Fruit fly (Drosophila melanogaster) whole organism, embryonic: ENCODE measurements around the gene CG34348.

ENCODE experiments used
- Ada2b ChIP-seq: fragments of 200-800 bp; sonication (Bioruptor generic); IDR thresholded peaks from 2 replicates; pipeline ENCODE4 v1.3.6; 2022; ENCODE audit warnings: missing biosample characterization, missing genetic modification characterization
- CG10431 ChIP-seq: fragments of 200-800 bp; sonication (Bioruptor generic); optimal IDR thresholded peaks from 3 replicates; lab custom pipeline; 2018; ENCODE audit warnings: missing biosample characterization, mild to moderate bottlenecking, missing genetic modification characterization
- CG10565 ChIP-seq: fragments of 200-800 bp; sonication (Bioruptor generic); optimal IDR thresholded peaks from 3 replicates; lab custom pipeline; 2016; ENCODE audit warnings: missing biosample characterization, mild to moderate bottlenecking, missing genetic modification characterization
- CG11085 ChIP-seq: fragments of 200-800 bp; sonication (Bioruptor generic); IDR thresholded peaks from 2 replicates; pipeline ENCODE4 v1.3.6; 2022; ENCODE audit warnings: missing biosample characterization, missing genetic modification characterization
- CG14965 ChIP-seq: fragments of 200-800 bp; sonication (Bioruptor generic); optimal IDR thresholded peaks from 2 replicates; lab custom pipeline; 2016; ENCODE audit warnings: missing biosample characterization, missing genetic modification characterization, borderline replicate concordance
- CG18262 ChIP-seq: fragments of 200-800 bp; optimal IDR thresholded peaks from 3 replicates; lab custom pipeline; 2019; ENCODE audit warnings: missing biosample characterization, mild to moderate bottlenecking, missing genetic modification characterization, moderate library complexity
- CG18599 ChIP-seq: fragments of 200-800 bp; sonication (Bioruptor generic); optimal IDR thresholded peaks from 3 replicates; lab custom pipeline; 2017; ENCODE audit warnings: missing biosample characterization, missing genetic modification characterization, mild to moderate bottlenecking, moderate library complexity, missing genetic modification reagents
- CG2120 ChIP-seq: fragments of 200-800 bp; sonication (Bioruptor generic); optimal IDR thresholded peaks from 3 replicates; lab custom pipeline; 2016; ENCODE audit warnings: missing biosample characterization, missing genetic modification characterization
- CG2678 ChIP-seq: fragments of 200-800 bp; sonication (Bioruptor generic); optimal IDR thresholded peaks from 3 replicates; lab custom pipeline; 2019; ENCODE audit warnings: missing biosample characterization, mild to moderate bottlenecking, missing genetic modification characterization, moderate library complexity
- CG2875 ChIP-seq: fragments of 200-800 bp; sonication (Bioruptor generic); optimal IDR thresholded peaks from 2 replicates; lab custom pipeline; 2017; ENCODE audit warnings: missing biosample characterization, mild to moderate bottlenecking, missing genetic modification characterization, missing genetic modification reagents
- CG7357 ChIP-seq: fragments of 200-800 bp; sonication (Bioruptor generic); IDR thresholded peaks from 3 replicates; pipeline ENCODE4 v1.3.6; 2022; ENCODE audit warnings: missing biosample characterization, missing genetic modification characterization
- CG8089 ChIP-seq: fragments of 200-800 bp; sonication (Bioruptor generic); optimal IDR thresholded peaks from 3 replicates; lab custom pipeline; 2016; ENCODE audit warnings: missing biosample characterization, missing genetic modification characterization
- CG8765 ChIP-seq: fragments of 200-800 bp; sonication (Bioruptor generic); IDR thresholded peaks from 2 replicates; pipeline ENCODE4 v1.3.6; 2022; ENCODE audit warnings: missing biosample characterization, missing genetic modification characterization
- CG9817 ChIP-seq: fragments of 200-800 bp; sonication (Bioruptor generic); optimal IDR thresholded peaks from 2 replicates; lab custom pipeline; 2018; ENCODE audit warnings: missing biosample characterization, mild to moderate bottlenecking, missing genetic modification characterization, moderate library complexity
- CG9932 ChIP-seq: fragments of 200-800 bp; sonication (Bioruptor generic); IDR thresholded peaks from 2 replicates; pipeline ENCODE4 v1.3.6; 2022; ENCODE audit warnings: missing biosample characterization, missing genetic modification characterization
- CTCF ChIP-seq: fragments of 200-800 bp; sonication (Bioruptor generic); optimal IDR thresholded peaks from 2 replicates; lab custom pipeline; 2017; ENCODE audit warnings: missing biosample characterization, mild to moderate bottlenecking, missing genetic modification characterization, moderate library complexity
- Chrac-16 ChIP-seq: fragments of 200-800 bp; sonication (Bioruptor generic); optimal IDR thresholded peaks from 3 replicates; lab custom pipeline; 2016; ENCODE audit warnings: missing biosample characterization, missing genetic modification characterization
- Dbx ChIP-seq: fragments of 200-800 bp; sonication (Bioruptor generic); IDR thresholded peaks from 3 replicates; pipeline ENCODE4 v1.3.6; 2022; ENCODE audit warnings: missing biosample characterization, missing genetic modification characterization
- Dip3 ChIP-seq: fragments of 200-800 bp; sonication (Bioruptor generic); optimal IDR thresholded peaks from 3 replicates; lab custom pipeline; 2016; ENCODE audit warnings: missing biosample characterization, missing genetic modification characterization
- E2f1 ChIP-seq: fragments of 200-800 bp; sonication (Bioruptor generic); IDR thresholded peaks from 2 replicates; pipeline ENCODE4 v1.3.6; 2022; ENCODE audit warnings: missing biosample characterization, missing genetic modification characterization
- Elba2 ChIP-seq: fragments of 200-800 bp; sonication (Bioruptor generic); optimal IDR thresholded peaks from 3 replicates; lab custom pipeline; 2016; ENCODE audit warnings: missing biosample characterization, missing genetic modification characterization
- Ets65A ChIP-seq: fragments of 200-800 bp; sonication (Bioruptor generic); peaks from one replicate; lab custom pipeline; 2016; ENCODE audit warnings: missing biosample characterization, missing genetic modification characterization
- Fer1 ChIP-seq: fragments of 200-800 bp; sonication (Bioruptor generic); optimal IDR thresholded peaks from 2 replicates; lab custom pipeline; 2017; ENCODE audit warnings: missing biosample characterization, mild to moderate bottlenecking, missing genetic modification characterization
- HLHmδ ChIP-seq: fragments of 200-800 bp; sonication (Bioruptor generic); optimal IDR thresholded peaks from 2 replicates; lab custom pipeline; 2018; ENCODE audit warnings: missing biosample characterization, mild to moderate bottlenecking, missing genetic modification characterization, moderate library complexity
- MBD-R2 ChIP-seq: fragments of 200-800 bp; sonication (Bioruptor generic); IDR thresholded peaks from 2 replicates; pipeline ENCODE4 v1.3.6; 2022; ENCODE audit warnings: missing biosample characterization, missing genetic modification characterization
- Med ChIP-seq: fragments of 200-800 bp; sonication (Bioruptor generic); peaks from one replicate; lab custom pipeline; 2016; ENCODE audit warnings: missing biosample characterization, missing genetic modification characterization, mild to moderate bottlenecking, inconsistent platforms, moderate library complexity
- NC2α ChIP-seq: fragments of 200-800 bp; sonication (Bioruptor generic); optimal IDR thresholded peaks from 2 replicates; lab custom pipeline; 2016; ENCODE audit warnings: missing biosample characterization, missing genetic modification characterization
- Opbp ChIP-seq: fragments of 200-800 bp; sonication (Bioruptor generic); IDR thresholded peaks from 3 replicates; pipeline ENCODE4 v1.3.6; 2022; ENCODE audit warnings: missing biosample characterization, missing genetic modification characterization; ENCODE audit not compliant: partially characterized antibody
- PHDP ChIP-seq: fragments of 200-800 bp; sonication (Bioruptor generic); optimal IDR thresholded peaks from 3 replicates; lab custom pipeline; 2018; ENCODE audit warnings: missing biosample characterization, mild to moderate bottlenecking, missing genetic modification characterization, moderate library complexity
- Tbp ChIP-seq: fragments of >200 bp; optimal IDR thresholded peaks from 2 replicates; lab custom pipeline; 2018; ENCODE audit warnings: missing biosample characterization, missing genetic modification characterization
- Xbp1 ChIP-seq: fragments of 200-800 bp; sonication (Bioruptor generic); optimal IDR thresholded peaks from 3 replicates; lab custom pipeline; 2016; ENCODE audit warnings: missing biosample characterization, mild to moderate bottlenecking, missing genetic modification characterization
- al ChIP-seq: fragments of 200-800 bp; sonication (Bioruptor generic); IDR thresholded peaks from 2 replicates; pipeline ENCODE4 v1.3.6; 2022; ENCODE audit warnings: missing biosample characterization, missing genetic modification characterization
- ara ChIP-seq: fragments of 200-800 bp; sonication (Bioruptor generic); IDR thresholded peaks from 2 replicates; pipeline ENCODE4 v1.3.6; 2022; ENCODE audit warnings: missing biosample characterization, missing genetic modification characterization
- cad ChIP-seq: fragments of >200 bp; optimal IDR thresholded peaks from 2 replicates; lab custom pipeline; 2017; ENCODE audit warnings: missing biosample characterization, missing genetic modification characterization
- cato ChIP-seq: fragments of 200-800 bp; sonication (Bioruptor generic); optimal IDR thresholded peaks from 2 replicates; lab custom pipeline; 2016; ENCODE audit warnings: missing biosample characterization, missing genetic modification characterization, borderline replicate concordance
- chif ChIP-seq, 2 experiments: fragments of 200-800 bp; sonication (Bioruptor generic); optimal IDR thresholded peaks; 3 replicates each; lab custom pipeline; 2016; ENCODE audit warnings: missing biosample characterization in 2 of 2, missing genetic modification characterization in 2 of 2
- cwo ChIP-seq: fragments of 200-800 bp; sonication (Bioruptor generic); optimal IDR thresholded peaks from 3 replicates; lab custom pipeline; 2017; ENCODE audit warnings: missing biosample characterization, missing genetic modification characterization, mild to moderate bottlenecking, moderate library complexity, missing genetic modification reagents
- hbn ChIP-seq: fragments of 200-800 bp; sonication (Bioruptor generic); IDR thresholded peaks from 2 replicates; pipeline ENCODE4 v1.3.6; 2022; ENCODE audit warnings: missing biosample characterization, missing genetic modification characterization; ENCODE audit not compliant: partially characterized antibody
- inv ChIP-seq: fragments of 200-800 bp; sonication (Bioruptor generic); IDR thresholded peaks from 2 replicates; pipeline ENCODE4 v1.3.6; 2022; ENCODE audit warnings: missing biosample characterization, missing genetic modification characterization; ENCODE audit not compliant: partially characterized antibody
- lab ChIP-seq: fragments of 200-800 bp; sonication (Bioruptor generic); optimal IDR thresholded peaks from 3 replicates; lab custom pipeline; 2017; ENCODE audit warnings: missing biosample characterization, missing genetic modification characterization, mild to moderate bottlenecking, moderate library complexity, missing genetic modification reagents
- maf-S ChIP-seq: fragments of 200-800 bp; sonication (Bioruptor generic); optimal IDR thresholded peaks from 2 replicates; lab custom pipeline; 2016; ENCODE audit warnings: missing biosample characterization, missing genetic modification characterization
- org-1 ChIP-seq: fragments of 200-800 bp; sonication (Bioruptor generic); optimal IDR thresholded peaks from 2 replicates; lab custom pipeline; 2017; ENCODE audit warnings: missing biosample characterization, missing genetic modification characterization
- pb ChIP-seq: fragments of 200-800 bp; sonication (Bioruptor generic); optimal IDR thresholded peaks from 3 replicates; lab custom pipeline; 2016; ENCODE audit warnings: missing biosample characterization, missing genetic modification characterization
- ranshi ChIP-seq: fragments of 200-800 bp; sonication (Bioruptor generic); IDR thresholded peaks from 2 replicates; pipeline ENCODE4 v1.3.6; 2022; ENCODE audit warnings: missing biosample characterization, missing genetic modification characterization
- repo ChIP-seq: fragments of 200-800 bp; sonication (Bioruptor generic); optimal IDR thresholded peaks from 2 replicates; lab custom pipeline; 2016; ENCODE audit warnings: missing biosample characterization, missing genetic modification characterization
- sc ChIP-seq, 3 experiments: fragments of >200 bp in 2 of 3; fragments of 200-800 bp in 1 of 3; sonication (Bioruptor generic) in 1 of 3; optimal IDR thresholded peaks; 2 replicates in 2 of 3; 3 replicates in 1 of 3; lab custom pipeline; 2017; ENCODE audit warnings: mild to moderate bottlenecking in 1 of 3, missing biosample characterization in 1 of 3, missing genetic modification characterization in 1 of 3, missing genetic modification reagents in 1 of 3
- sens ChIP-seq: fragments of 200-800 bp; sonication (Bioruptor generic); peaks from one replicate; lab custom pipeline; 2016; ENCODE audit warnings: missing biosample characterization, missing genetic modification characterization
- sens-2 ChIP-seq: fragments of 200-800 bp; sonication (Bioruptor generic); IDR thresholded peaks from 2 replicates; pipeline ENCODE4 v1.3.6; 2022; ENCODE audit warnings: missing biosample characterization, missing genetic modification characterization
- stc ChIP-seq: fragments of 200-800 bp; sonication (Bioruptor generic); IDR thresholded peaks from 2 replicates; pipeline ENCODE4 v1.3.6; 2022; ENCODE audit warnings: missing biosample characterization, missing genetic modification characterization
- tll ChIP-seq, 2 experiments: fragments of 200-800 bp in 1 of 2; fragments of >200 bp in 1 of 2; sonication (Bioruptor generic) in 1 of 2; optimal IDR thresholded peaks; 2 replicates each; lab custom pipeline; 2017 to 2019; ENCODE audit warnings: missing biosample characterization in 2 of 2, missing genetic modification characterization in 2 of 2, mild to moderate bottlenecking in 1 of 2, moderate library complexity in 1 of 2
- vfl ChIP-seq: fragments of 200-800 bp; sonication (Bioruptor generic); optimal IDR thresholded peaks from 2 replicates; lab custom pipeline; 2016; ENCODE audit warnings: missing biosample characterization, missing genetic modification characterization
- zf30C ChIP-seq: fragments of 200-800 bp; sonication (Bioruptor generic); optimal IDR thresholded peaks from 3 replicates; lab custom pipeline; 2018; ENCODE audit warnings: missing biosample characterization, mild to moderate bottlenecking, missing genetic modification characterization

CG34348 gene

dm6 chrX:11378388-11378787 lies 38.7 kb downstream of the CG34348 start:
- no peak for TF ChIP-seq cad (GFP tag; lab: Kevin White, UChicago)
- TF ChIP-seq Fer1, result peak; percentile 27
- no peak for TF ChIP-seq CG10431 (GFP tag; lab: Kevin White, UChicago)
- no peak for TF ChIP-seq tll (GFP tag; optimal IDR thresholded peaks at IDR 0.05; lab: Kevin White, UChicago)
- no peak for TF ChIP-seq HLHmδ (GFP tag; lab: Kevin White, UChicago)
- peak; percentile 7 for TF ChIP-seq Med (GFP tag; lab: Kevin White, UChicago)
- TF ChIP-seq CG7357 (GFP tag; lab: Robert Waterston, UW), result no peak
- TF ChIP-seq Opbp (GFP tag; lab: Robert Waterston, UW), result no peak
- TF ChIP-seq Ada2b (GFP tag; lab: Robert Waterston, UW), result no peak
- no peak for TF ChIP-seq Elba2 (GFP tag; lab: Kevin White, UChicago)
- no peak for TF ChIP-seq CG8089
- no peak for TF ChIP-seq maf-S (GFP tag; lab: Kevin White, UChicago)
- TF ChIP-seq CG9932, result no peak
- no peak for TF ChIP-seq chif (GFP tag; optimal IDR thresholded peaks at IDR 0.05; lab: Kevin White, UChicago)
- TF ChIP-seq CG9817 (tag; lab: Kevin White, UChicago), result no peak
- TF ChIP-seq sens-2 (GFP tag; lab: Robert Waterston, UW), result no peak
- TF ChIP-seq Tbp (GFP tag; lab: Kevin White, UChicago), result no peak
- no peak for TF ChIP-seq CG14965 (GFP tag; lab: Kevin White, UChicago)
- no peak for TF ChIP-seq zf30C (GFP tag; lab: Kevin White, UChicago)
- no peak for TF ChIP-seq ranshi
- TF ChIP-seq NC2α (GFP tag; lab: Kevin White, UChicago), result no peak
- peak; percentile 22 for TF ChIP-seq CG2120 (GFP tag; lab: Kevin White, UChicago)
- TF ChIP-seq E2f1 (GFP tag; lab: Robert Waterston, UW), result no peak
- TF ChIP-seq Dbx, result no peak
- no peak for TF ChIP-seq Ets65A
- no peak for TF ChIP-seq al (GFP tag; lab: Robert Waterston, UW)
- no peak for TF ChIP-seq MBD-R2 (GFP tag; lab: Robert Waterston, UW)
- TF ChIP-seq sens (GFP tag; lab: Kevin White, UChicago), result peak; percentile 1
- TF ChIP-seq Xbp1, result no peak
- no peak for TF ChIP-seq sc (optimal IDR thresholded peaks at IDR 0.05; lab: Kevin White, UChicago)
- no peak for TF ChIP-seq sc (GFP tag; optimal IDR thresholded peaks at IDR 0.05; lab: Kevin White, UChicago)
- TF ChIP-seq CG2678, result peak; percentile 23
- no peak for TF ChIP-seq CG11085 (GFP tag; lab: Robert Waterston, UW)
- no peak for TF ChIP-seq inv (GFP tag; lab: Robert Waterston, UW)
- TF ChIP-seq cwo, result peak; percentile 12
- no peak for TF ChIP-seq vfl (GFP tag; lab: Kevin White, UChicago)
- TF ChIP-seq CTCF (GFP tag; lab: Kevin White, UChicago), result no peak
- no peak for TF ChIP-seq stc (GFP tag; lab: Robert Waterston, UW)
- TF ChIP-seq PHDP, result peak; percentile 13
- no peak for TF ChIP-seq Chrac-16
- no peak for TF ChIP-seq CG10565 (GFP tag; lab: Kevin White, UChicago)
- no peak for TF ChIP-seq CG18262 (tag; lab: Kevin White, UChicago)
- TF ChIP-seq repo, result no peak
- TF ChIP-seq lab (GFP tag; lab: Kevin White, UChicago), result peak; percentile 17
- no peak for TF ChIP-seq CG8765 (GFP tag; lab: Robert Waterston, UW)
- TF ChIP-seq ara (GFP tag; lab: Robert Waterston, UW), result no peak
- no peak for TF ChIP-seq CG2875 (GFP tag; lab: Kevin White, UChicago)
- no peak for TF ChIP-seq pb
- TF ChIP-seq CG18599 (GFP tag; lab: Kevin White, UChicago), result peak; percentile 55
- no peak for TF ChIP-seq org-1 (GFP tag; lab: Kevin White, UChicago)
- no peak for TF ChIP-seq cato (GFP tag; lab: Kevin White, UChicago)
- TF ChIP-seq Dip3 (GFP tag; lab: Kevin White, UChicago), result no peak
- TF ChIP-seq hbn, result no peak
